Fruit fly (Drosophila melanogaster): Measurements from ENCODE around the gene CG10970.

The CG10970 gene

dm6 chrX:9061299-9061698 is 9.9 kb downstream of the CG10970 start (continued):
- TF ChIP-seq Hr39 (GFP tag; optimal IDR thresholded peaks at IDR 0.05) (peak; percentile 16), CG6276 (GFP tag; optimal IDR thresholded peaks at IDR 0.05) (peak; percentile 66), Sox102F (GFP tag; optimal IDR thresholded peaks at IDR 0.05) (peak; percentile 23), Hr38 (GFP tag; optimal IDR thresholded peaks at IDR 0.05) (no peak), Ets21C (GFP tag; optimal IDR thresholded peaks at IDR 0.05) (no peak), CG11762 (GFP tag; optimal IDR thresholded peaks at IDR 0.05; ENCODE audit: insufficient read depth) (peak; percentile 37), CG7368 (GFP tag; optimal IDR thresholded peaks at IDR 0.05) (peak; percentile 15), CG16779 (tag; optimal IDR thresholded peaks at IDR 0.05) (peak; percentile 30), Gug (GFP tag; IDR thresholded peaks at IDR 0.05) (peak; percentile 25; the same call in 1 of the 2 replicates), CG11294 (GFP tag; IDR thresholded peaks at IDR 0.05) (no peak), CG9139 (GFP tag; optimal IDR thresholded peaks at IDR 0.05) (no peak), pdm3 (GFP tag; optimal IDR thresholded peaks at IDR 0.05) (peak; percentile 42), fd59A (GFP tag; optimal IDR thresholded peaks at IDR 0.05) (no peak), cyc (GFP tag; optimal IDR thresholded peaks at IDR 0.05) (no peak), Sox15 (GFP tag; optimal IDR thresholded peaks at IDR 0.05) (no peak), CG32006 (GFP tag; optimal IDR thresholded peaks at IDR 0.05) (peak; percentile 66), fkh (GFP tag; optimal IDR thresholded peaks at IDR 0.05) (no peak), Smox (GFP tag; optimal IDR thresholded peaks at IDR 0.05) (peak; percentile 17), CG6808 (GFP tag; optimal IDR thresholded peaks at IDR 0.05) (peak; percentile 46), salr (GFP tag; optimal IDR thresholded peaks at IDR 0.05) (peak in 1 of 2 experiments; percentile 40), Eip75B (GFP tag; optimal IDR thresholded peaks at IDR 0.05) (peak; percentile 39), eg (GFP tag; IDR thresholded peaks at IDR 0.05) (peak; percentile 52; the same call in 1 of the 3 replicates), CG3919 (GFP tag; optimal IDR thresholded peaks at IDR 0.05) (peak; percentile 56), topi (GFP tag; optimal IDR thresholded peaks at IDR 0.05) (peak; percentile 28), lz (GFP tag; optimal IDR thresholded peaks at IDR 0.05) (no peak), Sox14 (GFP tag; optimal IDR thresholded peaks at IDR 0.05) (no peak), Met (GFP tag; optimal IDR thresholded peaks at IDR 0.05) (peak; percentile 34), CG1621 (tag; optimal IDR thresholded peaks at IDR 0.05) (no peak), spab (GFP tag; optimal IDR thresholded peaks at IDR 0.05) (no peak), vri (GFP tag; optimal IDR thresholded peaks at IDR 0.05) (no peak)

- TF ChIP-seq Blimp-1 (GFP tag; optimal IDR thresholded peaks at IDR 0.05) = peak; percentile 60
- TF ChIP-seq cyc (GFP tag; optimal IDR thresholded peaks at IDR 0.05) = peak; percentile 81
- no peak for TF ChIP-seq CG9139 (GFP tag; optimal IDR thresholded peaks at IDR 0.05)
- TF ChIP-seq CG3919 (GFP tag; optimal IDR thresholded peaks at IDR 0.05) = peak; percentile 86
- peak; percentile 94 for TF ChIP-seq Eip78C (GFP tag)
- peak; percentile 93 for TF ChIP-seq CG6163 (GFP tag; IDR thresholded peaks at IDR 0.05)
- peak; percentile 85 for TF ChIP-seq net (GFP tag; optimal IDR thresholded peaks at IDR 0.05)
- peak; percentile 85 for TF ChIP-seq CG34406 (GFP tag; optimal IDR thresholded peaks at IDR 0.05)
- peak; percentile 89 for TF ChIP-seq pdm3 (GFP tag; optimal IDR thresholded peaks at IDR 0.05)
- peak; percentile 85 for TF ChIP-seq CG6792 (GFP tag; optimal IDR thresholded peaks at IDR 0.05)
- TF ChIP-seq CG1621 (tag; optimal IDR thresholded peaks at IDR 0.05) = peak; percentile 76
- peak; percentile 84 for TF ChIP-seq CG6276 (GFP tag; optimal IDR thresholded peaks at IDR 0.05)
- peak; percentile 95 for TF ChIP-seq CG15336 (GFP tag; IDR thresholded peaks at IDR 0.05)
- TF ChIP-seq Ets21C (GFP tag; optimal IDR thresholded peaks at IDR 0.05) = peak; percentile 68
- peak; percentile 71 for TF ChIP-seq fd59A (GFP tag; optimal IDR thresholded peaks at IDR 0.05)
- TF ChIP-seq dac (GFP tag; optimal IDR thresholded peaks at IDR 0.05) = peak; percentile 68
- TF ChIP-seq Sox15 (GFP tag; optimal IDR thresholded peaks at IDR 0.05) = peak; percentile 63
- TF ChIP-seq CG7368 (GFP tag; optimal IDR thresholded peaks at IDR 0.05) = peak; percentile 73
- peak; percentile 83 for TF ChIP-seq esn (GFP tag; optimal IDR thresholded peaks at IDR 0.05)
- peak; percentile 79 for TF ChIP-seq Met (GFP tag; optimal IDR thresholded peaks at IDR 0.05)
- peak; percentile 75 for TF ChIP-seq CG11902 (GFP tag; optimal IDR thresholded peaks at IDR 0.05)
- peak; percentile 83 for TF ChIP-seq CG10631 (GFP tag; optimal IDR thresholded peaks at IDR 0.05)
- TF ChIP-seq salr (GFP tag; optimal IDR thresholded peaks at IDR 0.05) = peak; percentile 65 to 70
- peak; percentile 82 for TF ChIP-seq Sox102F (GFP tag; optimal IDR thresholded peaks at IDR 0.05)
- TF ChIP-seq Hr4 (GFP tag; optimal IDR thresholded peaks at IDR 0.05) = peak; percentile 79
- peak; percentile 82 for TF ChIP-seq Gug (GFP tag; IDR thresholded peaks at IDR 0.05)
- peak; percentile 71 for TF ChIP-seq CG6854 (GFP tag; optimal IDR thresholded peaks at IDR 0.05)
- TF ChIP-seq CG32006 (GFP tag; optimal IDR thresholded peaks at IDR 0.05) = peak; percentile 90
- peak; percentile 86 for TF ChIP-seq Ets96B (tag; optimal IDR thresholded peaks at IDR 0.05)
- TF ChIP-seq topi (GFP tag; optimal IDR thresholded peaks at IDR 0.05) = peak; percentile 86
- TF ChIP-seq CG6808 (GFP tag; optimal IDR thresholded peaks at IDR 0.05) = peak; percentile 74
- peak; percentile 76 for TF ChIP-seq Eip75B (GFP tag; optimal IDR thresholded peaks at IDR 0.05)
- peak; percentile 83 for TF ChIP-seq lz (GFP tag; optimal IDR thresholded peaks at IDR 0.05)
- TF ChIP-seq CG4318 (GFP tag; optimal IDR thresholded peaks at IDR 0.05) = peak; percentile 75
- peak; percentile 85 for TF ChIP-seq Lpt (GFP tag; optimal IDR thresholded peaks at IDR 0.05)
- TF ChIP-seq OdsH (GFP tag; optimal IDR thresholded peaks at IDR 0.05) = peak; percentile 85
- TF ChIP-seq achi (GFP tag; optimal IDR thresholded peaks at IDR 0.05) = peak; percentile 87
Measured at dm6 chrX:9060078-9060477, 11.1 kb downstream of the CG10970 start.
